Fruit fly (Drosophila melanogaster) whole organism, prepupa: ENCODE results near the gene Wbp2.

Source experiments
- CG11902 ChIP-seq: fragments of 200-800 bp; sonication (Bioruptor generic); optimal IDR thresholded peaks from 3 replicates; lab custom pipeline; 2016; ENCODE audit warnings: missing biosample characterization, missing genetic modification characterization
- CG16779 ChIP-seq: fragments of 200-800 bp; sonication (Bioruptor generic); optimal IDR thresholded peaks from 3 replicates; lab custom pipeline; 2017; ENCODE audit warnings: missing biosample characterization, mild to moderate bottlenecking, missing genetic modification characterization
- CG7368 ChIP-seq: fragments of 200-800 bp; sonication (Bioruptor generic); optimal IDR thresholded peaks from 3 replicates; lab custom pipeline; 2016; ENCODE audit warnings: missing biosample characterization, missing genetic modification characterization
- CG9139 ChIP-seq: fragments of 200-800 bp; sonication (Bioruptor generic); optimal IDR thresholded peaks from 3 replicates; lab custom pipeline; 2017; ENCODE audit warnings: missing biosample characterization, mild to moderate bottlenecking, missing genetic modification characterization
- Ets21C ChIP-seq: fragments of 200-800 bp; sonication (Bioruptor generic); optimal IDR thresholded peaks from 3 replicates; lab custom pipeline; 2016; ENCODE audit warnings: missing biosample characterization, missing genetic modification characterization
- Gug ChIP-seq: fragments of 200-800 bp; sonication (Bioruptor generic); IDR thresholded peaks from 2 replicates; pipeline ENCODE4 v1.3.6; 2022; ENCODE audit warnings: missing biosample characterization, missing genetic modification characterization
- Hr4 ChIP-seq: fragments of 200-800 bp; sonication (Bioruptor generic); optimal IDR thresholded peaks from 3 replicates; lab custom pipeline; 2016; ENCODE audit warnings: missing biosample characterization, missing genetic modification characterization
- OdsH ChIP-seq: fragments of 200-800 bp; sonication (Bioruptor generic); optimal IDR thresholded peaks from 3 replicates; lab custom pipeline; 2016; ENCODE audit warnings: missing biosample characterization, missing genetic modification characterization

DNA sequence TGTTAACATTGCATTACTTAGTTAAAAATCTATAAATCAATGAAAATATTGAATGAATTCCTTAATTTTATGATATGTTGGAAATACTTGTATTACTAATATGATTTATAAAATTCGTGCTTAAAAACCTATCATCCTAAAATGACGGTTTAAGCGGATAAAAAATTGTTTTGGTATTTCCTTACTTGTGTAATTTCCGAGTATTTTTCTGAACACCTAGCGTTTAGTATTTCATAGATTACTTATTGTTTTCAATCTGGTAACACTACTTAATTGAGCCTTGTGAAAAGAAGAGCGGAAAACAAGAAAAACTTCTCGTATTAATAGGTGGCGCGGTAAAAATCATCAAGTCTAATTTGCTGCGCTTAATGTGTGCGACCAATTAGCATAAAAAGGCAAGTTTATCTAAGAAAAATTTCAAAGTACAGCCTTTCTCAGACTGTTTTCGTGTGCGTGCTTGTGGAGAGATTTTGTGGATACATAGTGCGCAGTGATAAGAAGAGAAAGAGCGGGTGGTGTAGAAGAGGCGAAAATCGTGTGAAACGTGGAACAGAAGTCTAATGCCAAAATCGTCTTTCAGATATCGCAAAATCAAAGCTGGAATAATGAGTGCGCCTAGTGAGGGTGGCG, 44.2 kb upstream of the Wbp2 start, which contains the start of gene Sap130:
- TF ChIP-seq CG7368 (GFP tag; lab: Kevin White, UChicago) (no peak), CG16779 (tag; lab: Kevin White, UChicago) (no peak), Ets21C (GFP tag; lab: Kevin White, UChicago) (no peak), Hr4 (GFP tag; lab: Kevin White, UChicago) (no peak), CG11902 (GFP tag; lab: Kevin White, UChicago) (no peak), OdsH (GFP tag; lab: Kevin White, UChicago) (no peak), CG9139 (no peak), Gug (GFP tag; lab: Robert Waterston, UW) (no peak)
